Worm (Caenorhabditis elegans) whole organism, L4 larva: ENCODE results near the gene crh-1.

Experiments
- F44E2.7 ChIP-seq: fragments of 200-800 bp; sonication (Bioruptor generic); IDR thresholded peaks from 2 replicates; pipeline ENCODE4 v2.1.2; 2022; ENCODE audit warnings: missing genetic modification characterization, missing compliant biosample characterization
- F49E8.2 ChIP-seq: sonication (generic microtip); optimal IDR thresholded peaks from 2 replicates; lab custom pipeline; 2016; ENCODE audit warnings: missing compliant biosample characterization, mild to moderate bottlenecking, missing genetic modification characterization, borderline replicate concordance
- Y48G9A.11 ChIP-seq: fragments of 200-800 bp; sonication (Bioruptor generic); IDR thresholded peaks from 2 replicates; pipeline ENCODE4 v1.3.6; 2022; ENCODE audit warnings: missing genetic modification reagents, missing genetic modification characterization, missing compliant biosample characterization
- Y75B8A.6 ChIP-seq: fragments of 200-800 bp; sonication (Bioruptor generic); IDR thresholded peaks from 2 replicates; pipeline ENCODE4 v1.3.6; 2022; ENCODE audit warnings: missing genetic modification reagents, missing genetic modification characterization, missing compliant biosample characterization
- ZK337.2 ChIP-seq: fragments of 200-800 bp; sonication (Bioruptor generic); IDR thresholded peaks from 2 replicates; pipeline ENCODE4 v1.3.6; 2022; ENCODE audit warnings: missing genetic modification reagents, missing genetic modification characterization, missing compliant biosample characterization
- ZK546.5 ChIP-seq, 2 experiments: sonication (generic microtip); optimal IDR thresholded peaks; 2 replicates each; lab custom pipeline; 2017; ENCODE audit warnings: missing biosample characterization in 2 of 2, missing genetic modification characterization in 2 of 2
- attf-4 ChIP-seq: sonication (generic microtip); optimal IDR thresholded peaks from 3 replicates; lab custom pipeline; 2017; ENCODE audit warnings: missing biosample characterization, missing genetic modification characterization
- ceh-62 ChIP-seq: sonication (generic microtip); optimal IDR thresholded peaks from 2 replicates; lab custom pipeline; 2017; ENCODE audit warnings: missing biosample characterization, missing genetic modification characterization
- ceh-82 ChIP-seq: sonication (generic microtip); optimal IDR thresholded peaks from 2 replicates; lab custom pipeline; 2017; ENCODE audit warnings: missing biosample characterization, missing genetic modification characterization
- cey-2 ChIP-seq: sonication (generic microtip); optimal IDR thresholded peaks from 3 replicates; lab custom pipeline; 2017; ENCODE audit warnings: missing genetic modification characterization, mild to moderate bottlenecking, missing compliant biosample characterization, antibody characterized with exemption, borderline replicate concordance; ENCODE audit not compliant: insufficient read depth
- ctbp-1 ChIP-seq: fragments of 200-800 bp; sonication (Bioruptor generic); IDR thresholded peaks from 2 replicates; pipeline ENCODE4 v1.3.6; 2022; ENCODE audit warnings: missing genetic modification reagents, missing genetic modification characterization, missing compliant biosample characterization
- daf-8 ChIP-seq: fragments of 200-800 bp; sonication (Bioruptor generic); IDR thresholded peaks from 2 replicates; pipeline ENCODE4 v1.3.6; 2022; ENCODE audit warnings: missing genetic modification characterization, missing compliant biosample characterization
- dmd-8 ChIP-seq: fragments of 200-800 bp; sonication (Bioruptor generic); IDR thresholded peaks from 2 replicates; pipeline ENCODE4 v1.3.6; 2022; ENCODE audit warnings: missing genetic modification characterization, missing compliant biosample characterization
- dmd-9 ChIP-seq: fragments of 200-800 bp; sonication (Bioruptor generic); IDR thresholded peaks from 2 replicates; pipeline ENCODE4 v1.3.6; 2022; ENCODE audit warnings: missing genetic modification reagents, missing genetic modification characterization, missing compliant biosample characterization
- duxl-1 ChIP-seq: sonication (generic microtip); optimal IDR thresholded peaks from 2 replicates; lab custom pipeline; 2016; ENCODE audit warnings: mild to moderate bottlenecking, missing genetic modification characterization, moderate library complexity, missing compliant biosample characterization; ENCODE audit not compliant: poor library complexity
- egl-43 ChIP-seq: fragments of 200-800 bp; sonication (Bioruptor generic); IDR thresholded peaks from 2 replicates; pipeline ENCODE4 v1.3.6; 2022; ENCODE audit warnings: missing genetic modification reagents, missing genetic modification characterization, missing compliant biosample characterization
- fkh-10 ChIP-seq: fragments of 150-350 bp; optimal IDR thresholded peaks from 2 replicates; lab custom pipeline; 2014; ENCODE audit warnings: missing biosample characterization, missing genetic modification reagents, missing genetic modification characterization
- gei-8 ChIP-seq: fragments of 200-800 bp; sonication (Bioruptor generic); optimal IDR thresholded peaks from 2 replicates; lab custom pipeline; 2018; ENCODE audit warnings: mild to moderate bottlenecking, missing genetic modification characterization, missing compliant biosample characterization
- hif-1 ChIP-seq, 2 experiments: sonication (generic microtip); optimal IDR thresholded peaks; 2 replicates each; lab custom pipeline; 2016 to 2017; ENCODE audit warnings: missing compliant biosample characterization in 2 of 2, missing genetic modification characterization in 2 of 2, missing genetic modification reagents in 2 of 2, missing genotype in 2 of 2, mild to moderate bottlenecking in 1 of 2
- hlh-30 ChIP-seq: sonication (generic microtip); optimal IDR thresholded peaks from 2 replicates; lab custom pipeline; 2017; ENCODE audit warnings: antibody characterized with exemption, mild to moderate bottlenecking, missing genetic modification characterization, missing compliant biosample characterization; ENCODE audit not compliant: insufficient read depth
- hmg-1.1 ChIP-seq: fragments of 200-800 bp; sonication (Bioruptor generic); IDR thresholded peaks from 2 replicates; pipeline ENCODE4 v1.3.6; 2022; ENCODE audit warnings: missing genetic modification reagents, missing genetic modification characterization, missing compliant biosample characterization
- lin-15B ChIP-seq: fragments of 150-350 bp; sonication (generic microtip); optimal IDR thresholded peaks from 3 replicates; lab custom pipeline; 2014; ENCODE audit warnings: missing biosample characterization, missing genetic modification characterization
- lin-38 ChIP-seq: fragments of 200-800 bp; sonication (Bioruptor generic); IDR thresholded peaks from 2 replicates; pipeline ENCODE4 v1.3.6; 2022; ENCODE audit warnings: missing genetic modification reagents, missing genetic modification characterization, missing compliant biosample characterization
- lsy-2 ChIP-seq, 2 experiments: fragments of 150-350 bp in 1 of 2; sonication (generic microtip) in 1 of 2; optimal IDR thresholded peaks; 2 replicates each; lab custom pipeline; 2014 to 2017; ENCODE audit warnings: missing biosample characterization in 2 of 2, missing genetic modification characterization in 2 of 2
- madf-5 ChIP-seq, 2 experiments: fragments of 200-800 bp; sonication (Bioruptor generic); IDR thresholded peaks; 2 replicates each; pipeline ENCODE4 v1.3.6; 2022; ENCODE audit warnings: missing compliant biosample characterization in 2 of 2, missing genetic modification characterization in 2 of 2
- madf-9 ChIP-seq: fragments of 200-800 bp; sonication (Bioruptor generic); conservative IDR thresholded peaks from 2 replicates; pipeline ENCODE4 v1.3.6; 2022; ENCODE audit warnings: missing genetic modification reagents, missing genetic modification characterization, missing compliant biosample characterization
- mes-2 ChIP-seq: sonication (generic microtip); optimal IDR thresholded peaks from 2 replicates; lab custom pipeline; 2016; ENCODE audit warnings: missing genotype, mild to moderate bottlenecking, missing genetic modification characterization, missing compliant biosample characterization; ENCODE audit not compliant: poor library complexity, severe bottlenecking
- mxl-3 ChIP-seq: fragments of 200-800 bp; sonication (Bioruptor generic); optimal IDR thresholded peaks from 2 replicates; lab custom pipeline; 2018; ENCODE audit warnings: mild to moderate bottlenecking, missing genetic modification characterization, missing compliant biosample characterization
- php-3 ChIP-seq: fragments of 200-800 bp; sonication (Bioruptor generic); IDR thresholded peaks from 2 replicates; pipeline ENCODE4 v1.3.6; 2022; ENCODE audit warnings: missing genetic modification reagents, missing genetic modification characterization, missing compliant biosample characterization
- pqm-1 ChIP-seq: sonication (generic microtip); optimal IDR thresholded peaks from 2 replicates; lab custom pipeline; 2017; ENCODE audit warnings: missing biosample characterization, missing genetic modification characterization
- set-16 ChIP-seq: fragments of 200-800 bp; sonication (Bioruptor generic); IDR thresholded peaks from 2 replicates; pipeline ENCODE4 v1.3.6; 2022; ENCODE audit warnings: missing genetic modification reagents, missing genetic modification characterization, missing compliant biosample characterization
- spr-1 ChIP-seq: sonication (generic microtip); optimal IDR thresholded peaks from 2 replicates; lab custom pipeline; 2016; ENCODE audit warnings: mild to moderate bottlenecking, missing genetic modification characterization, missing compliant biosample characterization
- tag-97 ChIP-seq: fragments of 200-800 bp; sonication (Bioruptor generic); IDR thresholded peaks from 2 replicates; pipeline ENCODE4 v1.3.6; 2022; ENCODE audit warnings: missing genetic modification characterization, missing compliant biosample characterization
- vab-7 ChIP-seq: fragments of 200-800 bp; sonication (Bioruptor generic); IDR thresholded peaks from 2 replicates; pipeline ENCODE4 v1.3.6; 2022; ENCODE audit warnings: missing genetic modification reagents, missing genetic modification characterization, missing compliant biosample characterization
- zfp-3 ChIP-seq: fragments of 200-800 bp; sonication (Bioruptor generic); conservative IDR thresholded peaks from 2 replicates; pipeline ENCODE4 v1.3.6; 2022; ENCODE audit warnings: missing genetic modification reagents, missing genetic modification characterization, missing compliant biosample characterization
- zip-11 ChIP-seq: fragments of 200-800 bp; sonication (Bioruptor generic); IDR thresholded peaks from 2 replicates; pipeline ENCODE4 v1.3.6; 2022; ENCODE audit warnings: missing genetic modification characterization, missing compliant biosample characterization
- zip-2 ChIP-seq: fragments of 150-350 bp; optimal IDR thresholded peaks from 2 replicates; lab custom pipeline; 2014; ENCODE audit warnings: missing biosample characterization, missing genetic modification characterization

crh-1 gene

ce11 chrIII:11694506-11694947 is 37.0 kb downstream of the crh-1 start (continued):
- TF ChIP-seq madf-5 (GFP tag; IDR thresholded peaks at IDR 0.05; lab: Robert Waterston, UW) (peak in 1 of 2 experiments; percentile 70; a peak in 1 of 4 replicates), Y75B8A.6 (GFP tag; lab: Robert Waterston, UW) (peak; percentile 9; the same call in 1 of the 2 replicates), F44E2.7 (GFP tag; lab: Robert Waterston, UW) (no peak), ctbp-1 (peak; percentile 68; the same call in 1 of the 2 replicates)

DNA sequence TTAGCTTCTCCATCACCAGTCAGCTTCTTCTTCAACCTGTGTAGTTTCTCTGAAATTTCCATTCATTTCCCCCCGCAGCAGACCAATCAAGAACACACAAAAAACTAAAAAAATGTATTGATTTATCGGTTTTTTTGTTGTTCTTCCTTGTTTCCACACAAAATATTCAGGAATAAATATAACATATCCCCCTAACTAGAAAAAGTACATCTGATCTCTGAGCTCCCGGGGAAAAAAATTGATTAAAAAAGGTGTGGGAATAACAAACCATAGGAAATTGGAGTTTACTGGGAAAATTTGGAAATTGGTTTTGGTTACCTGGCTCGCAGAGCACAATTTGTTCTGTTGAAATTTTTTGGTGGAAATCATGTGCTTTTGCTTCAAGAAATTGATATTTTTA is 37.4 kb downstream of the crh-1 start, which contains the start of gene Y41C4A.22:
TSS of gene Y41C4A.22 (plus strand) at position 301 of the 400 bp plus-strand sequence.
- TF ChIP-seq F49E8.2 (tag; lab: Kevin White, UChicago) (no peak), set-16 (no peak), ZK337.2 (GFP tag; lab: Robert Waterston, UW) (0 out of 2 replicates have a peak, but pooled peaks have one; percentile 3), Y48G9A.11 (GFP tag; lab: Robert Waterston, UW) (no peak), hmg-1.1 (GFP tag; lab: Robert Waterston, UW) (no peak), hlh-30 (tag; lab: Kevin White, UChicago) (no peak), duxl-1 (tag; lab: Kevin White, UChicago) (no peak), ZK546.5 (tag; optimal IDR thresholded peaks at IDR 0.05; lab: Kevin White, UChicago) (no peak), cey-2 (tag; lab: Kevin White, UChicago) (no peak), ceh-62 (tag; lab: Kevin White, UChicago) (no peak), dmd-9 (GFP tag; lab: Robert Waterston, UW) (no peak), mes-2 (tag; lab: Kevin White, UChicago) (peak; percentile 12)

DNA sequence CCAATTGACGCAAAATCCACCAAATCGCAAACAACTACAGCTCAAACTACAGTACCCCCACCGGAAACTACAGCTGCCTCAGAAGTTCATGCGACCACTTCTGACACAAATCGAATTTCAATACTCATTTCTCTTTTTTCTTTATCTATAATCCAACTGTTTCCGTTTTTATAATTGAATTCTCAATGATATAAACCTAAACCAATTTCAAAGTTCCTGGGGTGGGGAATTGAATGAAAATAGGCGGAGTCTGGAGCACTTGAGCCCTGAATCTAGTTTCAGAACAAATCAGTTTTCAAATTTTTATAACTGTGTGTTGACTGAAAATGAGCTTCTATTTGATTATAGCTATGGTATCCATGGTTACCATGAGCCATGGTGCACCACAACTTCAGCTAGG is 38.7 kb downstream of the crh-1 start, which contains the start of gene Y41C4A.6:
TSS of gene Y41C4A.6 (plus strand) at position 301 of the 400 bp plus-strand sequence.
- TF ChIP-seq php-3 (GFP tag; lab: Robert Waterston, UW) (no peak), lsy-2 (tag; optimal IDR thresholded peaks at IDR 0.05; lab: Kevin White, UChicago) (no peak), madf-9 (GFP tag; lab: Robert Waterston, UW) (no peak), zip-2 (tag; lab: Kevin White, UChicago) (no peak), hif-1 (tag; optimal IDR thresholded peaks at IDR 0.05; lab: Kevin White, UChicago) (no peak), hlh-30 (tag; lab: Kevin White, UChicago) (no peak), attf-4 (tag; lab: Kevin White, UChicago) (no peak), vab-7 (GFP tag; lab: Robert Waterston, UW) (no peak), spr-1 (tag; lab: Kevin White, UChicago) (no peak), zip-11 (no peak), pqm-1 (tag; lab: Kevin White, UChicago) (no peak), gei-8 (no peak), daf-8 (GFP tag; lab: Robert Waterston, UW) (no peak), lin-15B (tag; lab: Kevin White, UChicago) (no peak), tag-97 (GFP tag; lab: Robert Waterston, UW) (no peak), dmd-8 (no peak), lin-38 (GFP tag; lab: Robert Waterston, UW) (no peak), mxl-3 (no peak), Y75B8A.6 (GFP tag; lab: Robert Waterston, UW) (no peak)

DNA sequence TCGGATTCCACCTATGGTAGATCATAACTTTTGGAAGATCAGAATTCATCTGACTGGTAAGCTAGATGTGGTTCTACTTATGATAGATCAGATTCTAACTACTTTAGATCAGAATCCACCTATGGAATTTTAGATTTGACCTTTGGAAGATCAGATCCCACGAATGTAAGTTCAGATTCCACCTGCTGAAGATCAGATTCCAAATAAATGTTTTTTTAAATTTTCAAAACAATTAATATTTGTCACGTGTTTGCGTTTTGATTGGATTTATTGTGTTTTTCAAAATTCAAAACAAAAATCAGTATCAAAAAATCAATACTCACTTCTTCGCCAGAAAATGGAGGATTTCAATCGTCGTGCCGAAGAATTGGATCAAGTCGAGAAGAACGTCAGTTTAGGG is 41.0 kb downstream of the crh-1 start, which contains the start of gene Y41C4A.7:
TSS of gene Y41C4A.7 (plus strand) at position 301 of the 400 bp plus-strand sequence.
- no peak for TF ChIP-seq daf-8 (GFP tag; lab: Robert Waterston, UW)
- TF ChIP-seq attf-4 (tag; lab: Kevin White, UChicago), result no peak
- no peak for TF ChIP-seq Y75B8A.6 (GFP tag; lab: Robert Waterston, UW)
- TF ChIP-seq ceh-82 (tag; lab: Kevin White, UChicago), result no peak
- no peak for TF ChIP-seq lsy-2 (tag; optimal IDR thresholded peaks at IDR 0.05; lab: Kevin White, UChicago)
- no peak for TF ChIP-seq egl-43 (GFP tag; lab: Robert Waterston, UW)
- no peak for TF ChIP-seq zfp-3 (GFP tag; lab: Robert Waterston, UW)
- no peak for TF ChIP-seq fkh-10 (GFP tag; lab: Kevin White, UChicago)
